Fruit fly (Drosophila melanogaster) Kc167 (cell line): ENCODE results near the gene CG1951.

Experiments
- Myc ChIP-seq: fragments of >200 bp; optimal IDR thresholded peaks from 2 replicates; lab custom pipeline; 2017; ENCODE audit warnings: missing external identifiers
- Sin3A ChIP-seq: fragments of >200 bp; optimal IDR thresholded peaks from 2 replicates; lab custom pipeline; 2018; ENCODE audit warnings: missing external identifiers
- h ChIP-seq: fragments of >200 bp; optimal IDR thresholded peaks from 3 replicates; lab custom pipeline; 2018; ENCODE audit warnings: missing external identifiers
- insv ChIP-seq: fragments of >200 bp; optimal IDR thresholded peaks from 3 replicates; lab custom pipeline; 2018; ENCODE audit warnings: missing external identifiers
- psq ChIP-seq: fragments of >200 bp; optimal IDR thresholded peaks from 2 replicates; lab custom pipeline; 2017; ENCODE audit warnings: missing external identifiers
- ttk ChIP-seq: sonication (Bioruptor generic); optimal IDR thresholded peaks from 2 replicates; lab custom pipeline; 2017; ENCODE audit warnings: missing external identifiers

The CG1951 gene

DNA sequence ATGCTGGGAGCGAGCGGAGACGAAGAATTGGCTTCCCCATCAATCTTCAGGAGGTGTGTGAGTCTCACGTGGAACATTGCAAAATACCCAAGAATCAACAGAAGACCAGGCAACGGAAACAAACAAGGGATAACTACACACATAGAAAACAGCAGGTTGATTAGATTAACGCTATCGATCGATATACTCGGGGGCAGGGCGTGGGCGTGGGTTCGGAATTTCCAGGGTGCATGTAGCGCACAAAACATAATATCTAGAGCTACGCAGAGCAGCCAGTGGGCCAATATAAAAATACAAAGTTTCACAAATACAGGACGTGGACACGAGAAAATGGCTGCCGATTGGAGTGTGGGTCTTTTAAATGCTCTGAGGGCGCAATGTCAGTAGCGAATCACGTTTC, 32.3 kb downstream of the CG1951 start:
- TF ChIP-seq insv (no peak), psq (lab: Kevin White, UChicago) (no peak), ttk (lab: Kevin White, UChicago) (no peak), Sin3A (no peak), h (lab: Kevin White, UChicago) (no peak), Myc (lab: Kevin White, UChicago) (no peak)

DNA sequence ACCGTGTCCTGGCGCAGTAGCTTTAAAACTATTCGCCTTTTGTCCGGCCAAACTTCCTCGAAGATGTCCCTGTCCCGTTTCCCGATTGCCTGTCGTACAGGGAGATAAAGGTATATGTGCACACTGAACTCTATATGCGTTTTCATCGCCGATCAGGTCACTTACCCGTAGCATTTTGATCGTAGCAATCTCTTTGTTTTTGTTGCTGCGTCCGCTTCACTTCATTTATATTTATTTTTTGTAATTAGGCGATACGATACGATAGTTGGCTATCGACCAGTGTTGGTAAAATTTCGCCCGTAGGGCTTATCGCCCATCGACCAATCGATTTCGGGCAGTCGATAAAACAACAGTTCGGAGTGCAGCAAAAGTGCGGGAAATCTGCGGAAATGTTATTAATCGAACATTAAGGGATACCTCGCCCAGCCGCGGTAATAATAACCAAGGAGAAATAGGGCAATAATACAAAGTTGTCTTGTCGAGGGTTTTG, 35.7 kb downstream of the CG1951 start, which contains the start of the genes Cul5 and Bicra:
TSS of gene Cul5 (minus strand) at position 259 of the 490 bp plus-strand sequence.
TSS of gene Bicra (plus strand) at position 324 of the 490 bp plus-strand sequence.
- TF ChIP-seq insv (no peak), ttk (lab: Kevin White, UChicago) (no peak), h (lab: Kevin White, UChicago) (no peak), Sin3A (no peak), Myc (lab: Kevin White, UChicago) (no peak), psq (lab: Kevin White, UChicago) (no peak)

DNA sequence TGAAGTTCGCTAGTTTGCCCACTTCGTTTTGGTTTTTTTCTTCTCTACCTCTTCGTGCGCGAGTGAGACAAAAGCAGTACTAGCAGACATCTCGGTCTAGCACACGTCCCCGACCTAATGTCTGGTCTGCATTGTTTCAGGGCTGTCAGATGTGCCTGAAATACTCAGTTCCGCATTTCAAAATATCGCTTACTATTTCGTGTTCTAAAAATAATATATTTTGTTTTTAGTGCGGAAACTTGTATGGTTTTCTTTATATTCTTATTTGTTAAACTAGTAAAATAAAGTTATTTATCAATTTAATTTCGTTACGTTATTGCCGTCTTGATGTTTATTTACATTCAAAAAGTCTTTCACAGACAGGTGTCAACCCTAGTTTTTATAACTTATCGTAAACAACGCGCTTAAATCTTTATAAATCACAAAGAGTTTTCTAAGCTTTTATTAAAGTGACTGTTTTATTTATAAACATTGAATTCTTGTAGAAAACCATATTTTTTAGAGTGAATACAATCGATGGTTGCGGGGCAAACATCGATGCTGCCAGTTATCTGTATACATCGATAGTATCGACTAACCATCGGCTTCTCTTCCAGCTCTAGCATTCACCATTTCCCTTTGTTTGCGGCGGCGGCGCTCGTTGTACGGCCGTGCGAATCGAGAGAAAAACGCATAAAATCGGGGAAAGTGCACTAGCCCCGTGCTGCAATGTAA, 36.3 kb downstream of the CG1951 start:
- TF ChIP-seq h (lab: Kevin White, UChicago) (no peak), Myc (lab: Kevin White, UChicago) (no peak), Sin3A (no peak), psq (lab: Kevin White, UChicago) (no peak), ttk (lab: Kevin White, UChicago) (no peak), insv (no peak)

DNA sequence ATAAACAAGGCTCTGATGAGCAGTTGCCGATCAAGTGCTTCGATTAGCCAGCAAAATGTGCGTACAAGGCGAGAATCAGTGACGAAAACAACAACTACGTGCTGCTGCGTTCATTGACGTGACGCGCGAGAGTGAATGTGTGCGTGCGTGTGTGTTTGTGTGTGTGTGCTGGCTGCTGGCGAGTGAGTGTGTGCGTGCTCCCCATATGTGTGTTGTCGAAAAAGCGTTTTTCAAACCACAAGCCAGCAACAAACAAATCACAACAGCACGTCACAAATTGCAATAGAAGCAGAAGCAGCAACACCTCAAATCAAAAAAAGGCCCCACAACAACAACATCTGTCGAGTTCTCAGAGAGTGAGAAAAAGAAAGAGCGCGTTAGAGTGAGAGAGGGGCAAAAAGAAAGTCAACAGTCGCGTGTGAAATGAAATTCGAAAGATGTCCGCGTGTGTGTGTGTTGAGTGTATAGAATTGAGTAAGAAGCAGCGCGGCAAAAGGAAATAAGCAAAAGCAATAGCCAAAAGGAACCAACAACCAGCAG, 37.0 kb downstream of the CG1951 start:
- TF ChIP-seq ttk (lab: Kevin White, UChicago): no peak
- TF ChIP-seq insv: no peak
- TF ChIP-seq h (lab: Kevin White, UChicago): no peak
- no peak for TF ChIP-seq Sin3A
- no peak for TF ChIP-seq Myc (lab: Kevin White, UChicago)
- TF ChIP-seq psq (lab: Kevin White, UChicago): no peak

DNA sequence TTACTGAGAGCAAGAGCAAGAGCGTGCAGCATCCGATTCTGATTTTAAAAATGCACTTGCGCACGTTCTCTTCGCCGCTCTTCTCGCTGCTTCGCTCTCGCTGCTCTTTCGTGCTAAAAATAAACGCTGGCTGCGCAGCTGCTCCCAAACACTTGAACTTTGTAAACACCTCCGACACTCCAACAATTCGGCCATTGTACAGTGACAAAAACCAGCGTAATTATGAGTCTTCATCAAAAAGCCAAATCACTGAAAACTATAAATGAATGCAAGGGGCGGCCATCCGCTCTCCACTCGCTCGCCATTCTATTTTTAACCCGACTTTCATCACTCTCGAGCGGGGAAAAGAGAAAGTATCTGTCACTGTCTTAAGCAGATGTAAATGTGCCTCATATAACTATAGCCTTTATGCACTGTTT, 37.7 kb downstream of the CG1951 start:
- TF ChIP-seq Sin3A (no peak), Myc (lab: Kevin White, UChicago) (no peak), psq (lab: Kevin White, UChicago) (no peak), insv (no peak), ttk (lab: Kevin White, UChicago) (no peak), h (lab: Kevin White, UChicago) (no peak)

DNA sequence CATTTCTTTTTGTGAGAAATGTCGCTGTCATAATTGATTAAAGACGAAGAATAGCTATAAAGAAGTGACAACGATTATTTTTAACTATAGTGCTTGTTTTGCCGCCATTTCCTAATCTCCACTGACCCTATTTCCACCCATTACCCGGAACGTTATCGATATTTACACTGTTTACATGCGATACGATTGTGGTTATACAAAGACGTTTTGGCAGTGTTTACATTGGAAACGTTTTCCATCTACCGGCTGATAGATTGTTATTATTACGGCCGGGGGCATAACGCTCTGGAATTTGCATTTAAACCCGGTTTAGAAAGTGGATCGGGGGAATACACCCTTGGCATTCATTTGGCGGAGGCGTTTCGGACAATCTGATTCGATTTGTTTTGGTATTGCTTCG, 39.2 kb downstream of the CG1951 start:
- TF ChIP-seq Sin3A: no peak
- TF ChIP-seq insv: no peak
- TF ChIP-seq ttk (lab: Kevin White, UChicago): no peak
- no peak for TF ChIP-seq h (lab: Kevin White, UChicago)
- no peak for TF ChIP-seq psq (lab: Kevin White, UChicago)
- no peak for TF ChIP-seq Myc (lab: Kevin White, UChicago)

DNA sequence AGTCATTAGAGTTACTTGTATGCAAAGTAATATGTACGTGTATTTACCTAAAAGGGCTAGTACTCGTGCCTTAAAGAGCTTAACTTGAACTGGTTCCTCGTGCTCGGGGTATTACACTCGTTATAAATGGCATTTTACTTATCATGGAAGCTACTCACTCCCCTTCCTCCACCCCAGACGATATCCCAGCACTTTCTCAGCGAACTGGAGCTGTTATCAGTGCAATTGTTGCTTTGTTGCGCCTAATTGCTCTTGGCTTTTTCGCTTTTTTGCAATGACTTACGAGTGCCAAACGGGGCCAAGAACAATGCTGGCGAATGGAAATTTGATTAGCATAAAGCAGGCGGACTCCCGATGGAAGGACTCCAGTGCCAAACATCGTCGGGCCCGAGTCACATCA, 40.1 kb downstream of the CG1951 start:
- TF ChIP-seq ttk (lab: Kevin White, UChicago): no peak

DNA sequence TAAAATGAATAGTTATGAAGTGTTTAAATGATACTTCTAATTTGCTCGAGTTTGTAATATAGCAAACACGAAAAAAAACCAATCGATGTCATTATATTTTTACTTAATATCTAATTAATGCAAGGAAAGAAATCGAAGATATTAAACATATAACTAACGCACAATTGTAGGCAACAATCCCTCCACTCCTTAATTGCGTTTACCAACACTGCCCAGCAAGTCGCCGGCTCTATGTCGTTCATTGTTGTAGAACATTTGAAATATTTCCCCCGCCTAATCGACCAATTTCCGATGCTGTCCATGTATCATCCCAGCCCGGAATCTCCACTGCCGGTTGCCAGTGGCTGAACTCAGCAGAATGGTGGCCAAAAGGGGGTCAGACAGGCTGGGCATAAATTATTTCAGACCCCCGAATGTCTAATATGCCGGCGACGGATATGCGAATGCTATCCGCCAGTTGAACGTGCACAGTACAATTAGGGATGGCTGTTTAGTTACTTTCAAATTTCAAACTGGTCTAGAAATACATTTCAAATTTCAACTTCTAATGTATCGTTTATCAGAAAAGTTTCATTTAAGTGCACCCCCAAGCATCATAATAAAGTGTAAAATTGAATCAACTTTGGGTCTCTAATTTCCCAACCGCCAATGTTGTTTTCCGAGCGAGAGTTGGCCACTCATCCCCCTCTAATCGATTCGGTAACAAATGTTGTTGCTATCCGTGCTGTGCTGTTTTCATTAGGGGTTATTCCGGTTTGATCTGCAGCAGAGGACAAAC, 41.6 kb downstream of the CG1951 start:
- no peak for TF ChIP-seq psq (lab: Kevin White, UChicago)
- no peak for TF ChIP-seq ttk (lab: Kevin White, UChicago)
- TF ChIP-seq insv: no peak
- no peak for TF ChIP-seq h (lab: Kevin White, UChicago)
- no peak for TF ChIP-seq Sin3A
- no peak for TF ChIP-seq Myc (lab: Kevin White, UChicago)

DNA sequence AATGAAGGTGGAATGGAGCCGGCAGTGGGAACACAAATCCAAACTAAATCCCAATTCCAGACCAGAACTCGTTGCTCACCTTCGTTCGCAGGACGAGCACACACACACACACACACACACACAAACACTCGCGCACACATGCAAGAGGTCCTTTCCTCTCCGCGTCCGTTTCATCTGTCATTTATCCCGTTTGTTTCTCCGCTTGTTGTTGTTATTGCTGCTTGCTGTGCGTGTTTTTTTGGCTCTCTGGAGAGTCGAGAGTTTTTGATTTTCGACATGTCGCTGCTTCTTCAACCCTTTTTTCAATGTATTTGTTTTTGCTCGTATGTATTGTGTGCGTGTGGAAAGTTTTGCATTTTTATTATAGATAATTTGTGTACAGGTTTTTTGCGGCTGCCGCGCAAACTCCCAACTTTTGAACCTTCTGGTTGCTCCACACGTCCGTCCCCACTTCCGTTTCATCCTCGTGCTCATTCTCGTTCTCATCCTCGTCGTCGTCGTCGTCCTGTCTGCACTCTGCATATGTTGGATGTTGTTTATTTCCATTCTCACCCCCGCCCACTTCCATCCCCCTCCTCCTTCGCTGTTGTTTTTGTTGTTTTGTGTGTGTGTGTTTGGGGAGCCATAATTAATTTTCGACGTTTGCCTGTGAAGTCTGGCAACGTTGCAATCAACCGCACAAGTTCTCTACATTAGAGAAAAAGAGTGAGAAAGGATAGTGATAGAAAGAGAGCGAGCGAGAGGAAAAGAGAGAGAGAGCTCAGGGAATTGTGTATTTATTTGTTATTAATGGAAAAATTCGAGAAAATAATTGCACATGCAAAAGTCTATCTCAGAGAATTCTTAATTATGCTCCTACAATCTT, 42.4 kb downstream of the CG1951 start:
- no peak for TF ChIP-seq insv
- TF ChIP-seq h (lab: Kevin White, UChicago): no peak

DNA sequence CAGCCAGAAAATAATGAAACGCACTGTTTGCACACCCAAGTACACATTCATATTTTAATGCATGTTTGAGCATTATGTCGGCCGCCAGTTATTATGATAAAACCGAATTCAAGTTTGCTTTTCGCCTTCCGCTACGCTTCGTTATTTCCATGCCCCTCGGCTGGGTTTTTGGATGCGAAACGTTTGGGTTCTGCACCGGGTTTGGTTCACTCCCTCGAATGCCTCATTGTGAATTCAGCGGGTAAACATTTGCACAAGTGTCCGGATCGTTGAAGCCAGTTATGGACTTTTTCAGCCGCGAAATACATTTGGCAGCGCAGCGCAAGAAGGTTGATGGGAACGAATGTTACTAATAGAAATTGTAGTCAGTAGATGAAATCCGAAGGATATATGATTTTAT, 44.1 kb downstream of the CG1951 start:
- TF ChIP-seq Myc (lab: Kevin White, UChicago) (no peak), psq (lab: Kevin White, UChicago) (no peak), insv (no peak), ttk (lab: Kevin White, UChicago) (no peak), h (lab: Kevin White, UChicago) (no peak), Sin3A (no peak)

DNA sequence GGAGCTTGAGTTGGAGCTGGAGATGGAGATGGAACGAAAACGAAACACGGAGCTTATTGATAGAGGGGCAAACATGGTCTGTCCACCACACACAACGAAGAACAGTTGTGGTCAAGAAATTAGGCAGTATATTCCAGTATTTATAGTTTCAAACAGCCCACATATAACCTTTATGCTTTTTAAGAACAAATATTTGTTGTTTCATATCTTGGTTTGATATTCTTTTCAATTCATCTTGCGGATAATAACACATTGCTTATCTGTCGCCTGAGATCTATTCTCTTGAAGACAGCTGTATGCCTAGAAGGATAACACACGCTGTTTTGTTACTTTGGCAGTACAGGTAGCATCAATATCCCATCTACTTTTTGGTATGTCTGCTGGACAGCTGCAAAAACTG, 45.8 kb downstream of the CG1951 start:
- TF ChIP-seq h (lab: Kevin White, UChicago) (no peak), ttk (lab: Kevin White, UChicago) (no peak), insv (no peak), psq (lab: Kevin White, UChicago) (no peak), Sin3A (no peak)
